Fruit fly (Drosophila melanogaster) whole organism, embryonic: ENCODE measurements around the gene CG5861.

Experiments used
- Bgb ChIP-seq: fragments of 200-800 bp; sonication (Bioruptor generic); IDR thresholded peaks from 2 replicates; pipeline ENCODE4 v1.3.6; 2022; ENCODE audit warnings: missing biosample characterization, missing genetic modification characterization; ENCODE audit not compliant: partially characterized antibody
- C15 ChIP-seq: fragments of 200-800 bp; sonication (Bioruptor generic); IDR thresholded peaks from 3 replicates; pipeline ENCODE4 v1.3.6; 2022; ENCODE audit warnings: missing biosample characterization, missing genetic modification characterization
- CG11695 ChIP-seq: fragments of 200-800 bp; sonication (Bioruptor generic); IDR thresholded peaks from 3 replicates; pipeline ENCODE4 v1.3.6; 2022; ENCODE audit warnings: missing biosample characterization, missing genetic modification characterization
- CG12942 ChIP-seq: fragments of 200-800 bp; sonication (Bioruptor generic); optimal IDR thresholded peaks from 3 replicates; lab custom pipeline; 2016; ENCODE audit warnings: missing biosample characterization, missing genetic modification characterization
- CG13894 ChIP-seq: fragments of 200-800 bp; sonication (Bioruptor generic); optimal IDR thresholded peaks from 3 replicates; lab custom pipeline; 2018; ENCODE audit warnings: missing biosample characterization, mild to moderate bottlenecking, missing genetic modification characterization, moderate library complexity
- CG14014 ChIP-seq: fragments of 200-800 bp; sonication (Bioruptor generic); IDR thresholded peaks from 2 replicates; pipeline ENCODE4 v1.3.6; 2022; ENCODE audit warnings: missing biosample characterization, missing genetic modification characterization
- CG14965 ChIP-seq: fragments of 200-800 bp; sonication (Bioruptor generic); optimal IDR thresholded peaks from 2 replicates; lab custom pipeline; 2016; ENCODE audit warnings: missing biosample characterization, missing genetic modification characterization, borderline replicate concordance
- CG15011 ChIP-seq: fragments of 200-800 bp; sonication (Bioruptor generic); optimal IDR thresholded peaks from 3 replicates; lab custom pipeline; 2018; ENCODE audit warnings: missing biosample characterization, mild to moderate bottlenecking, missing genetic modification characterization
- CG15073 ChIP-seq: fragments of 200-800 bp; sonication (Bioruptor generic); optimal IDR thresholded peaks from 2 replicates; lab custom pipeline; 2016; ENCODE audit warnings: missing biosample characterization, missing genetic modification characterization
- CG1602 ChIP-seq: fragments of 200-800 bp; sonication (Bioruptor generic); optimal IDR thresholded peaks from 3 replicates; lab custom pipeline; 2016; ENCODE audit warnings: missing biosample characterization, missing genetic modification characterization
- CG17361 ChIP-seq: fragments of 200-800 bp; sonication (Bioruptor generic); IDR thresholded peaks from 3 replicates; pipeline ENCODE4 v1.3.6; 2022; ENCODE audit warnings: missing biosample characterization, missing genetic modification characterization
- CG18619 ChIP-seq: fragments of 200-800 bp; sonication (Bioruptor generic); optimal IDR thresholded peaks from 3 replicates; lab custom pipeline; 2017; ENCODE audit warnings: missing biosample characterization, mild to moderate bottlenecking, missing genetic modification characterization
- CG2116 ChIP-seq: fragments of 200-800 bp; sonication (Bioruptor generic); optimal IDR thresholded peaks from 3 replicates; lab custom pipeline; 2018; ENCODE audit warnings: missing biosample characterization, mild to moderate bottlenecking, missing genetic modification characterization
- CG34376 ChIP-seq: fragments of 200-800 bp; sonication (Bioruptor generic); optimal IDR thresholded peaks from 2 replicates; lab custom pipeline; 2018; ENCODE audit warnings: missing biosample characterization, mild to moderate bottlenecking, missing genetic modification characterization
- CG34422 ChIP-seq: fragments of 200-800 bp; sonication (Bioruptor generic); IDR thresholded peaks from 3 replicates; pipeline ENCODE4 v1.3.6; 2022; ENCODE audit warnings: missing biosample characterization, missing genetic modification characterization
- CG4617 ChIP-seq: fragments of 200-800 bp; sonication (Bioruptor generic); optimal IDR thresholded peaks from 3 replicates; lab custom pipeline; 2016; ENCODE audit warnings: missing biosample characterization, missing genetic modification characterization, borderline replicate concordance
- CG6813 ChIP-seq: fragments of 200-800 bp; sonication (Bioruptor generic); optimal IDR thresholded peaks from 2 replicates; lab custom pipeline; 2017; ENCODE audit warnings: missing biosample characterization, missing genetic modification characterization, mild to moderate bottlenecking, moderate library complexity, missing genetic modification reagents
- CG6854 ChIP-seq: fragments of 200-800 bp; sonication (Bioruptor generic); optimal IDR thresholded peaks from 3 replicates; lab custom pipeline; 2017; ENCODE audit warnings: missing biosample characterization, mild to moderate bottlenecking, missing genetic modification characterization
- CG7987 ChIP-seq: fragments of 200-800 bp; sonication (Bioruptor generic); optimal IDR thresholded peaks from 2 replicates; lab custom pipeline; 2018; ENCODE audit warnings: missing biosample characterization, mild to moderate bottlenecking, missing genetic modification characterization, moderate library complexity
- CG8281 ChIP-seq: fragments of 200-800 bp; sonication (Bioruptor generic); optimal IDR thresholded peaks from 2 replicates; lab custom pipeline; 2018; ENCODE audit warnings: missing biosample characterization, mild to moderate bottlenecking, missing genetic modification characterization, moderate library complexity
- CG8388 ChIP-seq: fragments of 200-800 bp; sonication (Bioruptor generic); optimal IDR thresholded peaks from 2 replicates; lab custom pipeline; 2019; ENCODE audit warnings: missing biosample characterization, mild to moderate bottlenecking, missing genetic modification characterization, moderate library complexity
- CG9876 ChIP-seq: fragments of 200-800 bp; sonication (Bioruptor generic); optimal IDR thresholded peaks from 2 replicates; lab custom pipeline; 2016; ENCODE audit warnings: missing biosample characterization, missing genetic modification characterization
- CTCF ChIP-seq: fragments of 200-800 bp; sonication (Bioruptor generic); optimal IDR thresholded peaks from 2 replicates; lab custom pipeline; 2017; ENCODE audit warnings: missing biosample characterization, mild to moderate bottlenecking, missing genetic modification characterization, moderate library complexity
- Dll ChIP-seq: fragments of 200-800 bp; sonication (Bioruptor generic); IDR thresholded peaks from 4 replicates; pipeline ENCODE4 v1.3.6; 2022; ENCODE audit warnings: missing biosample characterization, missing genetic modification characterization; ENCODE audit not compliant: partially characterized antibody
- Doc3 ChIP-seq: fragments of 200-800 bp; sonication (Bioruptor generic); IDR thresholded peaks from 3 replicates; pipeline ENCODE4 v1.3.6; 2022; ENCODE audit warnings: missing biosample characterization, missing genetic modification characterization; ENCODE audit not compliant: partially characterized antibody
- H15 ChIP-seq: fragments of 200-800 bp; sonication (Bioruptor generic); IDR thresholded peaks from 3 replicates; pipeline ENCODE4 v1.3.6; 2022; ENCODE audit warnings: missing biosample characterization, missing genetic modification characterization
- Hmr ChIP-seq: fragments of 200-800 bp; sonication (Bioruptor generic); optimal IDR thresholded peaks from 3 replicates; lab custom pipeline; 2017; ENCODE audit warnings: mild to moderate bottlenecking, missing biosample characterization, missing genetic modification reagents, missing genetic modification characterization
- Lim3 ChIP-seq: fragments of 200-800 bp; sonication (Bioruptor generic); IDR thresholded peaks from 2 replicates; pipeline ENCODE4 v1.3.6; 2022; ENCODE audit warnings: missing biosample characterization, missing genetic modification characterization
- MTF-1 ChIP-seq: fragments of 200-800 bp; sonication (Bioruptor generic); optimal IDR thresholded peaks from 2 replicates; lab custom pipeline; 2018; ENCODE audit warnings: missing biosample characterization, mild to moderate bottlenecking, missing genetic modification characterization, borderline replicate concordance
- Oaz ChIP-seq: fragments of 200-800 bp; sonication (Bioruptor generic); IDR thresholded peaks from 2 replicates; pipeline ENCODE4 v1.3.6; 2022; ENCODE audit warnings: missing biosample characterization, missing genetic modification characterization
- Oli ChIP-seq: fragments of 200-800 bp; sonication (Bioruptor generic); optimal IDR thresholded peaks from 2 replicates; lab custom pipeline; 2018; ENCODE audit warnings: missing biosample characterization, mild to moderate bottlenecking, missing genetic modification characterization, moderate library complexity
- Side ChIP-seq: fragments of 200-800 bp; sonication (Bioruptor generic); optimal IDR thresholded peaks from 2 replicates; lab custom pipeline; 2016; ENCODE audit warnings: missing biosample characterization, missing genetic modification characterization
- Sox102F ChIP-seq: fragments of 200-800 bp; sonication (Bioruptor generic); optimal IDR thresholded peaks from 2 replicates; lab custom pipeline; 2018; ENCODE audit warnings: missing biosample characterization, mild to moderate bottlenecking, missing genetic modification characterization, moderate library complexity
- Usf ChIP-seq: fragments of 200-800 bp; sonication (Bioruptor generic); optimal IDR thresholded peaks from 2 replicates; lab custom pipeline; 2017; ENCODE audit warnings: missing genotype, missing biosample characterization, missing genetic modification characterization
- bowl ChIP-seq: fragments of 200-800 bp; sonication (Bioruptor generic); IDR thresholded peaks from 2 replicates; pipeline ENCODE4 v1.3.6; 2022; ENCODE audit warnings: missing biosample characterization, missing genetic modification characterization
- gfzf ChIP-seq: fragments of 200-800 bp; sonication (Bioruptor generic); optimal IDR thresholded peaks from 2 replicates; lab custom pipeline; 2016; ENCODE audit warnings: missing biosample characterization, mild to moderate bottlenecking, missing genetic modification characterization, moderate library complexity
- hth ChIP-seq: fragments of >200 bp; optimal IDR thresholded peaks from 2 replicates; lab custom pipeline; 2017; ENCODE audit warnings: inconsistent platforms
- jigr1 ChIP-seq: fragments of 200-800 bp; sonication (Bioruptor generic); IDR thresholded peaks from 3 replicates; pipeline ENCODE4 v1.3.6; 2022; ENCODE audit warnings: missing biosample characterization, missing genetic modification characterization
- luna ChIP-seq: fragments of 200-800 bp; sonication (Bioruptor generic); optimal IDR thresholded peaks from 2 replicates; lab custom pipeline; 2016; ENCODE audit warnings: missing biosample characterization, missing genetic modification characterization
- mld ChIP-seq: fragments of 200-800 bp; sonication (Bioruptor generic); IDR thresholded peaks from 3 replicates; pipeline ENCODE4 v1.3.6; 2022; ENCODE audit warnings: missing biosample characterization, missing genetic modification characterization; ENCODE audit not compliant: partially characterized antibody
- otp ChIP-seq: fragments of 200-800 bp; sonication (Bioruptor generic); IDR thresholded peaks from 3 replicates; pipeline ENCODE4, ENCODE4 v1.3.6; 2022; ENCODE audit warnings: missing biosample characterization, missing genetic modification characterization
- prd ChIP-seq, 3 experiments: fragments of >200 bp in 2 of 3; fragments of 200-800 bp in 1 of 3; sonication (Bioruptor generic) in 1 of 3; optimal IDR thresholded peaks in 2 of 3; IDR thresholded peaks in 1 of 3; 2 replicates in 2 of 3; 3 replicates in 1 of 3; pipeline versions ENCODE4 v1.3.6 to Lab custom; 2017 to 2022; ENCODE audit warnings: missing biosample characterization in 1 of 3, missing genetic modification characterization in 1 of 3
- sisA ChIP-seq: fragments of 200-800 bp; sonication (Bioruptor generic); IDR thresholded peaks from 2 replicates; pipeline ENCODE4 v1.3.6; 2022; ENCODE audit warnings: missing biosample characterization, missing genetic modification characterization
- slou ChIP-seq: fragments of 200-800 bp; sonication (Bioruptor generic); optimal IDR thresholded peaks from 3 replicates; lab custom pipeline; 2016; ENCODE audit warnings: missing biosample characterization, missing genetic modification characterization
- slp2 ChIP-seq: fragments of 200-800 bp; sonication (Bioruptor generic); optimal IDR thresholded peaks from 2 replicates; lab custom pipeline; 2016; ENCODE audit warnings: missing biosample characterization, missing genetic modification characterization
- sqz ChIP-seq: fragments of 200-800 bp; sonication (Bioruptor generic); optimal IDR thresholded peaks from 3 replicates; lab custom pipeline; 2018; ENCODE audit warnings: missing biosample characterization, mild to moderate bottlenecking, missing genetic modification characterization
- stwl ChIP-seq: fragments of 200-800 bp; sonication (Bioruptor generic); optimal IDR thresholded peaks from 3 replicates; lab custom pipeline; 2018; ENCODE audit warnings: missing biosample characterization, mild to moderate bottlenecking, missing genetic modification characterization, moderate library complexity
- tin ChIP-seq: fragments of 200-800 bp; sonication (Bioruptor generic); optimal IDR thresholded peaks from 3 replicates; lab custom pipeline; 2016; ENCODE audit warnings: missing biosample characterization, missing genetic modification characterization
- ttk ChIP-seq: fragments of 200-800 bp; sonication (Bioruptor generic); IDR thresholded peaks from 2 replicates; pipeline ENCODE4 v2.1.2; 2022; ENCODE audit warnings: missing biosample characterization, missing genetic modification characterization
- z ChIP-seq: fragments of 200-800 bp; sonication (Bioruptor generic); IDR thresholded peaks from 3 replicates; pipeline ENCODE4 v1.3.6; 2022; ENCODE audit warnings: missing biosample characterization, missing genetic modification characterization

CG5861 gene

DNA sequence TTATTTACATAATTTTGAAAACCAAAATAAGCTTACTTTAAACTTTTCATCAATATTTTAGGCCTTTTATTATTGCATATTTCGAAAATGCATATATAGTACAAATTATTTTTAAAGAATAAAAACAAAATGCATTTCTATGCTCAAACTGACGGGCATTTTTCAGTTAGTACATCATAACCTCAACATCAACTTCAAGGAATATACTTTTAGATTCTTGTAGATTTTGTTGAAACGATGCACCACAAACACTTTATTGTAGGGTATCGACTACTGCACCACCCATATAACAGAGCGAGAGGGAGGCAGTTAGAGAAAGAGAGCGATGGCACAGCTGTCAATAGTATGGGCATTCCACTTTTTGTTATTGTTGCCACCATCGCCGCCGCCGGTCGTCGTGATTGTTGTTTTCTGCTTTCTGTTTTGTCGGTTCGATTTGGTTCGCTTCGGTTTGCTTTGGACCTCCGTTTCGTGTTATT lies 27.3 kb downstream of the CG5861 start (continued):
- peak; percentile 80 for TF ChIP-seq CG15011 (GFP tag; lab: Kevin White, UChicago)
- TF ChIP-seq CG13894 = no peak
- TF ChIP-seq stwl (tag; lab: Kevin White, UChicago) = peak; percentile 48
- TF ChIP-seq CG15073 (GFP tag; lab: Kevin White, UChicago) = peak; percentile 65
- TF ChIP-seq ttk = peak; percentile 76
- TF ChIP-seq jigr1 (GFP tag; lab: Robert Waterston, UW) = peak; percentile 75
- peak; percentile 37 for TF ChIP-seq CG14965
- TF ChIP-seq bowl (GFP tag; lab: Robert Waterston, UW) = peak; percentile 56; the same call in 1 of the 2 replicates
- peak; percentile 97 for TF ChIP-seq Oli
- TF ChIP-seq slp2 (GFP tag; lab: Kevin White, UChicago) = peak; percentile 86
- TF ChIP-seq CTCF (GFP tag; lab: Kevin White, UChicago) = peak; percentile 63
- peak; percentile 58 for TF ChIP-seq CG2116 (GFP tag; lab: Kevin White, UChicago)
- TF ChIP-seq CG11695 (GFP tag; lab: Robert Waterston, UW) = peak; percentile 72; the same call in 2 of the 3 replicates
- 0 out of 3 replicates have a peak, but pooled peaks have one; percentile 49 for TF ChIP-seq otp
- TF ChIP-seq Side (GFP tag; lab: Kevin White, UChicago) = peak; percentile 83
- TF ChIP-seq CG34422 (GFP tag; lab: Robert Waterston, UW) = peak; percentile 76; the same call in 2 of the 3 replicates
- TF ChIP-seq luna (GFP tag; lab: Kevin White, UChicago) = no peak
- TF ChIP-seq Oaz (GFP tag; lab: Robert Waterston, UW) = peak; percentile 84
- peak; percentile 86 for TF ChIP-seq CG4617
- TF ChIP-seq sqz (GFP tag; lab: Kevin White, UChicago) = peak; percentile 86
- no peak for TF ChIP-seq z
- peak; percentile 47 for TF ChIP-seq Usf (GFP tag; lab: Kevin White, UChicago)
- peak; percentile 85 for TF ChIP-seq Hmr (GFP tag; lab: Kevin White, UChicago)
- peak; percentile 19 for TF ChIP-seq CG9876 (GFP tag; lab: Kevin White, UChicago)
- TF ChIP-seq CG18619 = peak; percentile 90
- TF ChIP-seq CG8281 = peak; percentile 78
- TF ChIP-seq mld (GFP tag; lab: Robert Waterston, UW) = no peak
- TF ChIP-seq hth (lab: Kevin White, UChicago) = no peak
- TF ChIP-seq Doc3 = no peak
- TF ChIP-seq Sox102F (GFP tag; lab: Kevin White, UChicago) = peak; percentile 97
- TF ChIP-seq CG14014 (GFP tag; lab: Robert Waterston, UW) = no peak
- peak; percentile 51 for TF ChIP-seq MTF-1 (GFP tag; lab: Kevin White, UChicago)
- TF ChIP-seq CG8388 (GFP tag; lab: Kevin White, UChicago) = peak; percentile 94
- TF ChIP-seq gfzf (GFP tag; lab: Kevin White, UChicago) = no peak
- no peak for TF ChIP-seq prd (optimal IDR thresholded peaks at IDR 0.05; lab: Kevin White, UChicago)
- TF ChIP-seq prd (GFP tag; IDR thresholded peaks at IDR 0.05; lab: Robert Waterston, UW) = peak; percentile 80
- TF ChIP-seq CG7987 = peak; percentile 74
- TF ChIP-seq C15 (GFP tag; lab: Robert Waterston, UW) = 0 out of 3 replicates have a peak, but pooled peaks have one; percentile 28
- peak; percentile 55 for TF ChIP-seq Lim3 (GFP tag; lab: Robert Waterston, UW)
- peak; percentile 78 for TF ChIP-seq CG6813 (GFP tag; lab: Kevin White, UChicago)
- peak; percentile 74; the same call in 2 of the 3 replicates for TF ChIP-seq H15 (GFP tag; lab: Robert Waterston, UW)
- peak; percentile 6 for TF ChIP-seq CG34376 (GFP tag; lab: Kevin White, UChicago)
- peak; percentile 91 for TF ChIP-seq tin (GFP tag; lab: Kevin White, UChicago)
- no peak for TF ChIP-seq Dll
- peak; percentile 80 for TF ChIP-seq slou (GFP tag; lab: Kevin White, UChicago)
- peak; percentile 98 for TF ChIP-seq CG17361 (GFP tag; lab: Robert Waterston, UW)
- TF ChIP-seq CG12942 (GFP tag; lab: Kevin White, UChicago) = peak; percentile 88
- peak; percentile 80 for TF ChIP-seq sisA
- no peak for TF ChIP-seq Bgb (GFP tag; lab: Robert Waterston, UW)
- peak; percentile 52 for TF ChIP-seq CG6854 (GFP tag; lab: Kevin White, UChicago)
- peak; percentile 92 for TF ChIP-seq CG1602 (GFP tag; lab: Kevin White, UChicago)
